Worm (Caenorhabditis elegans) whole organism, mixed stage, embryonic: Measurements from ENCODE around the gene srab-2.

Source experiments
- M03D4.4 ChIP-seq: sonication (generic microtip); optimal IDR thresholded peaks from 2 replicates; lab custom pipeline; 2017; ENCODE audit warnings: mild to moderate bottlenecking, missing genetic modification characterization, missing compliant biosample characterization
- bed-3 ChIP-seq: fragments of 200-800 bp; sonication (Bioruptor generic); optimal IDR thresholded peaks from 3 replicates; lab custom pipeline; 2018; ENCODE audit warnings: mild to moderate bottlenecking, missing genetic modification characterization, moderate library complexity, missing compliant biosample characterization
- blmp-1 ChIP-seq: fragments of 150-350 bp; optimal IDR thresholded peaks from 2 replicates; lab custom pipeline; 2014; ENCODE audit warnings: missing biosample characterization, missing genetic modification characterization
- ceh-39 ChIP-seq: fragments of 150-350 bp; optimal IDR thresholded peaks from 2 replicates; lab custom pipeline; 2014; ENCODE audit warnings: missing biosample characterization, missing genetic modification characterization
- ces-1 ChIP-seq: fragments of 150-350 bp; optimal IDR thresholded peaks from 2 replicates; lab custom pipeline; 2014; ENCODE audit warnings: missing biosample characterization, missing genetic modification reagents, missing genetic modification characterization
- cnd-1 ChIP-seq: fragments of 200-800 bp; sonication (Bioruptor generic); optimal IDR thresholded peaks from 2 replicates; lab custom pipeline; 2018; ENCODE audit warnings: mild to moderate bottlenecking, missing genetic modification characterization, missing compliant biosample characterization
- drap-1 ChIP-seq: fragments of 200-800 bp; sonication (Bioruptor generic); optimal IDR thresholded peaks from 3 replicates; lab custom pipeline; 2018; ENCODE audit warnings: mild to moderate bottlenecking, missing genetic modification characterization, missing compliant biosample characterization
- elt-3 ChIP-seq: fragments of 150-350 bp; optimal IDR thresholded peaks from 2 replicates; lab custom pipeline; 2014; ENCODE audit warnings: missing biosample characterization, missing genetic modification characterization
- flh-1 ChIP-seq: fragments of 200-800 bp; sonication (Bioruptor generic); optimal IDR thresholded peaks from 2 replicates; lab custom pipeline; 2018; ENCODE audit warnings: mild to moderate bottlenecking, missing genetic modification characterization, moderate library complexity, missing compliant biosample characterization
- ham-2 ChIP-seq: fragments of 200-800 bp; sonication (Bioruptor generic); optimal IDR thresholded peaks from 2 replicates; lab custom pipeline; 2018; ENCODE audit warnings: mild to moderate bottlenecking, missing genetic modification characterization, missing compliant biosample characterization
- lin-13 ChIP-seq: fragments of 150-350 bp; optimal IDR thresholded peaks from 2 replicates; lab custom pipeline; 2014; ENCODE audit warnings: missing biosample characterization, missing genetic modification characterization
- lin-32 ChIP-seq: fragments of 200-800 bp; sonication (Bioruptor generic); optimal IDR thresholded peaks from 2 replicates; lab custom pipeline; 2018; ENCODE audit warnings: mild to moderate bottlenecking, missing genetic modification characterization, missing compliant biosample characterization
- lsy-2 ChIP-seq: fragments of 150-350 bp; optimal IDR thresholded peaks from 2 replicates; lab custom pipeline; 2014; ENCODE audit warnings: missing biosample characterization, missing genetic modification characterization
- mep-1 ChIP-seq: fragments of 150-350 bp; optimal IDR thresholded peaks from 2 replicates; lab custom pipeline; 2017; ENCODE audit warnings: missing biosample characterization, missing genetic modification reagents, missing genetic modification characterization, inconsistent platforms
- mls-2 ChIP-seq: sonication (generic microtip); optimal IDR thresholded peaks from 2 replicates; lab custom pipeline; 2016; ENCODE audit warnings: mild to moderate bottlenecking, missing genetic modification characterization, moderate library complexity, missing compliant biosample characterization
- nhr-12 ChIP-seq: fragments of 150-350 bp; optimal IDR thresholded peaks from 2 replicates; lab custom pipeline; 2014; ENCODE audit warnings: missing biosample characterization, missing genetic modification characterization
- nhr-2 ChIP-seq: fragments of 150-350 bp; optimal IDR thresholded peaks from 2 replicates; lab custom pipeline; 2014; ENCODE audit warnings: missing biosample characterization, missing genetic modification characterization
- nhr-237 ChIP-seq: fragments of 150-350 bp; optimal IDR thresholded peaks from 2 replicates; lab custom pipeline; 2014; ENCODE audit warnings: missing biosample characterization, missing genetic modification characterization
- nhr-28 ChIP-seq: fragments of 150-350 bp; optimal IDR thresholded peaks from 2 replicates; lab custom pipeline; 2014; ENCODE audit warnings: missing biosample characterization, missing genetic modification characterization
- nhr-76 ChIP-seq: sonication (generic microtip); optimal IDR thresholded peaks from 2 replicates; lab custom pipeline; 2017; ENCODE audit warnings: missing biosample characterization, missing genetic modification characterization
- pha-4 ChIP-seq: fragments of 150-350 bp; optimal IDR thresholded peaks from 2 replicates; lab custom pipeline; 2018; ENCODE audit warnings: missing biosample characterization, missing genetic modification reagents, missing genetic modification characterization
- sem-2 ChIP-seq: fragments of 200-800 bp; sonication (Bioruptor generic); optimal IDR thresholded peaks from 2 replicates; lab custom pipeline; 2018; ENCODE audit warnings: mild to moderate bottlenecking, missing genetic modification characterization, missing compliant biosample characterization
- snpc-4 ChIP-seq: fragments of 150-350 bp; optimal IDR thresholded peaks from 2 replicates; lab custom pipeline; 2014; ENCODE audit warnings: missing biosample characterization, missing genetic modification characterization
- tbx-8 ChIP-seq: fragments of 200-800 bp; sonication (Bioruptor generic); optimal IDR thresholded peaks from 2 replicates; lab custom pipeline; 2018; ENCODE audit warnings: mild to moderate bottlenecking, missing genetic modification characterization, moderate library complexity, missing compliant biosample characterization
- unc-62 ChIP-seq: fragments of 150-350 bp; optimal IDR thresholded peaks from 2 replicates; lab custom pipeline; 2014; ENCODE audit warnings: missing biosample characterization, missing genetic modification reagents, missing genetic modification characterization
- zip-8 ChIP-seq: fragments of 150-350 bp; optimal IDR thresholded peaks from 2 replicates; lab custom pipeline; 2014; ENCODE audit warnings: missing biosample characterization, missing genetic modification characterization
- ztf-11 ChIP-seq: fragments of 150-350 bp; optimal IDR thresholded peaks from 2 replicates; lab custom pipeline; 2014; ENCODE audit warnings: missing biosample characterization, missing genetic modification characterization

Gene srab-2

DNA sequence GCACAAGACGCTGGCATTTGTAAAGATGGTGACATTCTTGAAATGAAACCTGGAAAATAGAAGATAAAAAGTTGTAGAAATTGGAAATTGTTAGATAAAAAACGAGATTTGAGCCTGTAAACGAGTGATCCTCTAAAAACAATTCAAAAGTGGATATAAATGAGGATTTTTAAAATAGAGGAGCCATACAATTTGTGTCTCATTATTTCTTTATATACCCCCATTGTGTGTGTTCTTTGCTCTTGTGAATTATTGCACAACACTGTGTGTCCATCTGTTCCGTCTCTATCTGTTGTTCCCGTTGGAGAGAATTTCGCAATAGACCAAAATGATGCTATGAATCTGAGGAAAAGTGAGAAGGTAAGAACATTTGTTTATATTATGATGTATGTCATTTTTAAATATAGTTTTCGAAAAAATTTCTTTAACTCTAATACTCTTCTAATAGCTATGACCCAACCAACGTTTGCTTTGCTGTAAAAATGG, 17.9 kb downstream of the srab-2 start, which contains the start of gene Y58A7A.5:
Y58A7A.5 (minus strand) TSS at position 51 of the 486 bp plus-strand sequence.
- TF ChIP-seq zip-8 (tag; lab: Kevin White, UChicago): peak; percentile 15
- no peak for TF ChIP-seq mep-1 (tag; lab: Kevin White, UChicago)

DNA sequence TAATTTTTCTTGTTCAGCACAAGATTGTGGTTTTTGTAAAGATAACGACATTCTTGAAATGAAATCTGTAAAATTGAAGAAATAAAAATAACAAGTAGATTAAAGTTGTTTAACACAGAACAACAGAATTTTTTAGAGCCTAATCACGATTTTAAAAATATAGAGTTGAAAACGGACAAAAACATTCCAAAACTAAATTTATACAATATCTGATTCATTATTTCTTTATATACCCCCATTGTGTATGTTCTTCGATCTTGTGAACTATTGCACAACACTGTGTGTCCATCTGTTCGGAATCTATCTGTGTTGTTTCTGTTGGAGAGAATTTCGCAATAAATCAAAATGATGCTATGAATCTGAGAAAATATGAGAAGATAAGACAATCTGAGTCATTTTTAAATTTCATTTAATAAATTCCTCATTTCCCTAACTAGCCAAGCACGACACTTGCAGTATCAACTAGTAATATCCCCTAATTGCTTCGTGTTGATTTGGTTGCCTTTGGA, 19.8 kb downstream of the srab-2 start, which contains the start of gene Y58A7A.4:
Y58A7A.4 (minus strand) TSS at position 51 of the 509 bp plus-strand sequence.
- TF ChIP-seq nhr-2 (tag; lab: Kevin White, UChicago): no peak
- no peak for TF ChIP-seq snpc-4
- TF ChIP-seq nhr-76 (tag; lab: Kevin White, UChicago): no peak
- no peak for TF ChIP-seq drap-1 (GFP tag; lab: Kevin White, UChicago)
- TF ChIP-seq flh-1: no peak
- TF ChIP-seq lsy-2 (tag; lab: Kevin White, UChicago): no peak

DNA sequence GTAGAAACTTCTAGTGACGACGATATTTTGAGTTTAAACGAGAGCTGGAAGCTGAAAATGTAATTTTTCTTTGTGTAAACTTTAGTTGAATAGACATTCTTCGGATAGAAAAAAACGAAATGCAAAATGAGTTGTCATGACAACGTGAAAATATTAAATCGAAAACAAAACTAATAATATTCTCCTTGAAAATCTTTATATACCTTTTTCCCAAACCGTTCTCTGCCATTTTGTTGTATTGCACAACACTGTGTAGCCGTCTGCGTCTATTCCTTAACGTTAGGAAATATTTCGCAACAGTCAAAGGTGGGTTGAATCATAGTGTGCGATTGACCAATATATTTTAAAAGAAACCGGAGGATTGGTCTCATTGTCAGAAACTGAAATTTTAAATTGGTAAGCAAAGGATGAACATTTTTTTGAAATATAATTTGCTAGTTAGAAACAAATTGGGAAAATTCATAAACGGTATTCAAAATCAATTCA, 23.9 kb downstream of the srab-2 start, which contains the start of gene Y58A7A.3:
Y58A7A.3 (minus strand) TSS at position 51 of the 486 bp plus-strand sequence.
- TF ChIP-seq nhr-2 (tag; lab: Kevin White, UChicago) (no peak), lin-32 (no peak), sem-2 (GFP tag; lab: Kevin White, UChicago) (no peak), mls-2 (tag; lab: Kevin White, UChicago) (no peak), zip-8 (tag; lab: Kevin White, UChicago) (peak; percentile 1), pha-4 (tag; lab: Kevin White, UChicago) (no peak), elt-3 (tag; lab: Kevin White, UChicago) (peak; percentile 86)

ce11 chrV:5072082-5072481, 32.8 kb downstream of the srab-2 start, which contains the start of gene Y58A7A.2:
Gene Y58A7A.2, minus strand, starts transcription at chrV:5072182.
- TF ChIP-seq M03D4.4 (tag; lab: Kevin White, UChicago) (no peak), drap-1 (GFP tag; lab: Kevin White, UChicago) (no peak), unc-62 (GFP tag; lab: Kevin White, UChicago) (no peak), ceh-39 (tag; lab: Kevin White, UChicago) (no peak), ztf-11 (tag; lab: Kevin White, UChicago) (no peak), nhr-28 (tag; lab: Kevin White, UChicago) (no peak), mls-2 (tag; lab: Kevin White, UChicago) (no peak), zip-8 (tag; lab: Kevin White, UChicago) (no peak), ham-2 (GFP tag; lab: Kevin White, UChicago) (no peak), nhr-12 (tag; lab: Kevin White, UChicago) (no peak), lsy-2 (tag; lab: Kevin White, UChicago) (no peak), nhr-76 (tag; lab: Kevin White, UChicago) (no peak), blmp-1 (tag; lab: Kevin White, UChicago) (no peak), tbx-8 (GFP tag; lab: Kevin White, UChicago) (no peak), ces-1 (no peak)

DNA sequence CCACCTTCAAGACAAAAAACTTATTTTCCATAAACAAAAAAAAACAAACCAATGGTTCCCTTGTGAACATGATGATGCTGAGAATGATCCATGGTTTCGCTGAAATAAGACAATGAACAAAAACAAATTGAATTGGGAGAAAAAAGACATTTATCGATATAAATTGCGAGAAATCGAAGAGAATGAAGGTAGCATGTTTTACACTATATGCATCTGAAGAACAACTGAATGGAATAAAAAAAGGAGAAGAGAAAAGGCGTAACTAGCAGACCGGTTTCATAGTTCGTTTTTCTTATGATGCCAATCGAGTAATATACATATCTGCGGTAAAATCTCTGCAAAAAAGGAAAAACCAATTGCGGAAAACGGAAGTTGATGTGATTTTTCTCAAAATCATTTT, 35.4 kb downstream of the srab-2 start, which contains the start of gene Y58A7A.1:
Y58A7A.1 (minus strand) TSS at position 101 of the 400 bp plus-strand sequence.
- TF ChIP-seq flh-1 (no peak), ztf-11 (tag; lab: Kevin White, UChicago) (no peak)

DNA sequence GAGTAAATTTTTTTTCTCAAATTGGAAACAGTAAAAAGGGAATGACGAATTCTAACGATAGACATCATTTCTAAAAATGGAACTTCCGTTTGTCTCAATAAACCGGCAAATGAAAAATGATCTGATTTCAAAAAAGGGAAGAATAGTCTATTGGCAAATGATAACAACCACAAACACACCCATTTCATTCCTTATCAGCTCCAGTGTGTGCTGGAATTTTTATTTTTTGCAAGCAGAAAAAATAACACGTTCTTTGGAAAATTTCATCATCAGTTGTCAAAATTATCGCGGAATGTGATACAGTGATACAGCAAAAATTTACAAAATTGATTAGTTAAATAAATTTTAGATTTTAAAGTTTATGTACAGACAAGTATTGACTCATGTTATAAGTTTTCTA, 37.4 kb downstream of the srab-2 start:
- TF ChIP-seq pha-4 (tag; lab: Kevin White, UChicago): no peak
- TF ChIP-seq cnd-1 (tag; lab: Kevin White, UChicago): no peak
- TF ChIP-seq lin-13: no peak
- TF ChIP-seq nhr-76 (tag; lab: Kevin White, UChicago): no peak
- no peak for TF ChIP-seq bed-3
- no peak for TF ChIP-seq ces-1
- TF ChIP-seq nhr-237 (tag; lab: Kevin White, UChicago): no peak
- TF ChIP-seq ztf-11 (tag; lab: Kevin White, UChicago): no peak
